Worm (Caenorhabditis elegans) whole organism, L1 larva: Measurements from ENCODE around the gene T10C6.15.
A peak's percentile ranks its signal among the peaks of the same experiment; 100 is the strongest.

ENCODE experiments used
- C16A3.4 ChIP-seq: fragments of 150-350 bp; optimal IDR thresholded peaks from 2 replicates; lab custom pipeline; 2014; ENCODE audit warnings: missing biosample characterization, missing genetic modification characterization
- aly-2 ChIP-seq: fragments of 150-350 bp; optimal IDR thresholded peaks from 2 replicates; lab custom pipeline; 2014; ENCODE audit warnings: missing biosample characterization, missing genetic modification characterization
- blmp-1 ChIP-seq: fragments of 150-350 bp; optimal IDR thresholded peaks from 2 replicates; lab custom pipeline; 2014; ENCODE audit warnings: missing biosample characterization, missing genetic modification characterization
- dpl-1 ChIP-seq, 3 experiments: fragments of 150-350 bp in 2 of 3; sonication (generic microtip) in 1 of 3; optimal IDR thresholded peaks; 2 replicates each; lab custom pipeline; 2014 to 2017; ENCODE audit warnings: missing biosample characterization in 3 of 3, missing genetic modification characterization in 3 of 3, missing genetic modification reagents in 3 of 3
- dsc-1 ChIP-seq: sonication (generic microtip); optimal IDR thresholded peaks from 2 replicates; lab custom pipeline; 2016; ENCODE audit warnings: mild to moderate bottlenecking, missing genetic modification characterization, missing compliant biosample characterization
- efl-1 ChIP-seq, 4 experiments: fragments of 150-350 bp; optimal IDR thresholded peaks in 3 of 4; peaks in 1 of 4; 1 replicate in 1 of 4; 2 replicates in 3 of 4; lab custom pipeline; 2014; ENCODE audit warnings: missing biosample characterization in 2 of 4, missing genetic modification characterization in 2 of 4, missing genetic modification reagents in 2 of 4
- efl-3 ChIP-seq: fragments of 200-800 bp; sonication (Bioruptor generic); optimal IDR thresholded peaks from 2 replicates; lab custom pipeline; 2018; ENCODE audit warnings: mild to moderate bottlenecking, missing genetic modification characterization, missing compliant biosample characterization
- egl-13 ChIP-seq: sonication (generic microtip); optimal IDR thresholded peaks from 2 replicates; lab custom pipeline; 2016; ENCODE audit warnings: missing genotype, missing genetic modification reagents, missing genetic modification characterization, missing compliant biosample characterization
- grh-1 ChIP-seq: fragments of 200-800 bp; sonication (Bioruptor generic); IDR thresholded peaks from 2 replicates; pipeline ENCODE4 v1.3.6; 2022; ENCODE audit warnings: missing genetic modification reagents, missing genetic modification characterization, missing compliant biosample characterization
- hlh-4 ChIP-seq: sonication (generic microtip); optimal IDR thresholded peaks from 2 replicates; lab custom pipeline; 2016; ENCODE audit warnings: mild to moderate bottlenecking, missing genetic modification characterization, missing compliant biosample characterization
- irx-1 ChIP-seq: sonication (generic microtip); optimal IDR thresholded peaks from 2 replicates; lab custom pipeline; 2016; ENCODE audit warnings: missing genetic modification characterization, missing compliant biosample characterization
- lin-14 ChIP-seq: fragments of 200-800 bp; sonication (Bioruptor generic); optimal IDR thresholded peaks from 2 replicates; lab custom pipeline; 2018; ENCODE audit warnings: mild to moderate bottlenecking, missing genetic modification characterization, moderate library complexity, missing compliant biosample characterization
- lin-35 ChIP-seq, 2 experiments: fragments of 150-350 bp; optimal IDR thresholded peaks; 2 replicates each; lab custom pipeline; 2014; ENCODE audit warnings: missing biosample characterization in 2 of 2, missing genetic modification characterization in 2 of 2, missing genetic modification reagents in 2 of 2
- lir-3 ChIP-seq: sonication (generic microtip); optimal IDR thresholded peaks from 2 replicates; lab custom pipeline; 2016; ENCODE audit warnings: mild to moderate bottlenecking, missing genetic modification characterization, moderate library complexity, missing compliant biosample characterization; ENCODE audit not compliant: poor library complexity
- lsy-2 ChIP-seq, 2 experiments: fragments of 150-350 bp; optimal IDR thresholded peaks; 2 replicates each; lab custom pipeline; 2014; ENCODE audit warnings: missing biosample characterization in 2 of 2, missing genetic modification characterization in 2 of 2
- mdl-1 ChIP-seq, 2 experiments: fragments of 150-350 bp; optimal IDR thresholded peaks; 2 replicates each; lab custom pipeline; 2014 to 2017; ENCODE audit warnings: missing biosample characterization in 2 of 2, missing genetic modification characterization in 2 of 2, inconsistent platforms in 1 of 2
- mep-1 ChIP-seq: fragments of 150-350 bp; optimal IDR thresholded peaks from 2 replicates; lab custom pipeline; 2014; ENCODE audit warnings: missing biosample characterization, missing genetic modification characterization
- nhr-19 ChIP-seq: fragments of 200-800 bp; sonication (Bioruptor generic); conservative IDR thresholded peaks from 2 replicates; pipeline ENCODE4 v1.3.6; 2022; ENCODE audit warnings: missing genetic modification characterization, missing compliant biosample characterization
- nhr-20 ChIP-seq: sonication (generic microtip); optimal IDR thresholded peaks from 2 replicates; lab custom pipeline; 2016; ENCODE audit warnings: mild to moderate bottlenecking, missing genetic modification characterization, missing compliant biosample characterization
- nhr-237 ChIP-seq: fragments of 150-350 bp; optimal IDR thresholded peaks from 2 replicates; lab custom pipeline; 2014; ENCODE audit warnings: missing biosample characterization, missing genetic modification characterization
- nhr-47 ChIP-seq: sonication (generic microtip); optimal IDR thresholded peaks from 2 replicates; lab custom pipeline; 2016; ENCODE audit warnings: mild to moderate bottlenecking, missing genetic modification characterization, moderate library complexity, missing compliant biosample characterization
- nhr-71 ChIP-seq: sonication (generic microtip); optimal IDR thresholded peaks from 2 replicates; lab custom pipeline; 2016; ENCODE audit warnings: mild to moderate bottlenecking, missing genetic modification characterization, moderate library complexity, missing compliant biosample characterization
- nhr-85 ChIP-seq: sonication (generic microtip); peaks from one replicate; lab custom pipeline; 2016; ENCODE audit warnings: missing genetic modification characterization, inconsistent platforms, missing compliant biosample characterization
- nhr-90 ChIP-seq: sonication (generic microtip); optimal IDR thresholded peaks from 2 replicates; lab custom pipeline; 2016; ENCODE audit warnings: mild to moderate bottlenecking, missing genetic modification characterization, missing compliant biosample characterization; ENCODE audit not compliant: poor library complexity
- pax-3 ChIP-seq: fragments of 200-800 bp; sonication (Bioruptor generic); optimal IDR thresholded peaks from 2 replicates; lab custom pipeline; 2018; ENCODE audit warnings: mild to moderate bottlenecking, missing genetic modification characterization, moderate library complexity, missing compliant biosample characterization
- rnt-1 ChIP-seq: sonication (generic microtip); optimal IDR thresholded peaks from 2 replicates; lab custom pipeline; 2016; ENCODE audit warnings: mild to moderate bottlenecking, missing genetic modification characterization, moderate library complexity, missing compliant biosample characterization
- snu-23 ChIP-seq: sonication (generic microtip); optimal IDR thresholded peaks from 2 replicates; lab custom pipeline; 2016; ENCODE audit warnings: missing genetic modification characterization, missing compliant biosample characterization
- swsn-7 ChIP-seq: sonication (generic microtip); optimal IDR thresholded peaks from 2 replicates; lab custom pipeline; 2016; ENCODE audit warnings: missing genetic modification characterization, missing compliant biosample characterization
- tbx-2 ChIP-seq: sonication (generic microtip); optimal IDR thresholded peaks from 2 replicates; lab custom pipeline; 2016; ENCODE audit warnings: missing genetic modification characterization, missing compliant biosample characterization
- unc-86 ChIP-seq: sonication (generic microtip); optimal IDR thresholded peaks from 2 replicates; lab custom pipeline; 2016; ENCODE audit warnings: missing genetic modification characterization, missing compliant biosample characterization
- xbp-1 ChIP-seq: sonication (generic microtip); optimal IDR thresholded peaks from 2 replicates; lab custom pipeline; 2016; ENCODE audit warnings: missing genetic modification characterization, missing compliant biosample characterization
- ztf-11 ChIP-seq, 2 experiments: sonication (generic microtip); optimal IDR thresholded peaks; 2 replicates each; lab custom pipeline; 2016 to 2017; ENCODE audit warnings: missing genetic modification characterization in 2 of 2, missing biosample characterization in 1 of 2, missing compliant biosample characterization in 1 of 2
- ztf-4 ChIP-seq: fragments of 150-350 bp; optimal IDR thresholded peaks from 2 replicates; lab custom pipeline; 2014; ENCODE audit warnings: missing biosample characterization, missing genetic modification characterization

The T10C6.15 gene

ce11 chrV:16041925-16042742, 3.6 kb downstream of the T10C6.15 start, which contains the start of the genes his-2 and his-1:
Gene his-2, minus strand, starts transcription at chrV:16042283.
Gene his-1, plus strand, starts transcription at chrV:16042520.
- TF ChIP-seq lin-14 (GFP tag; lab: Kevin White, UChicago) (peak; percentile 11), ztf-11 (tag; optimal IDR thresholded peaks at IDR 0.05; lab: Kevin White, UChicago) (peak in 1 of 2 experiments; percentile 63), nhr-85 (peak; percentile 74), nhr-47 (tag; lab: Kevin White, UChicago) (peak; percentile 11)

ce11 chrV:16041412-16041811, 4.3 kb downstream of the T10C6.15 start:
- TF ChIP-seq nhr-85 (peak; percentile 80), hlh-4 (no peak), nhr-71 (tag; lab: Kevin White, UChicago) (peak; percentile 23), egl-13 (tag; lab: Kevin White, UChicago) (no peak), dsc-1 (tag; lab: Kevin White, UChicago) (no peak), aly-2 (tag; lab: Kevin White, UChicago) (no peak), irx-1 (tag; lab: Kevin White, UChicago) (no peak), mep-1 (tag; lab: Kevin White, UChicago) (peak; percentile 1), efl-1 (optimal IDR thresholded peaks at IDR 0.05; lab: Kevin White, UChicago) (peak in 1 of 2 experiments; percentile 10), efl-1 (GFP tag; optimal IDR thresholded peaks at IDR 0.05 in 1 of 2; lab: Kevin White, UChicago) (no peak), pax-3 (tag; lab: Kevin White, UChicago) (no peak), mdl-1 (tag; optimal IDR thresholded peaks at IDR 0.05; lab: Kevin White, UChicago) (no peak), xbp-1 (tag; lab: Kevin White, UChicago) (peak; percentile 23), lsy-2 (tag; optimal IDR thresholded peaks at IDR 0.05; lab: Kevin White, UChicago) (peak in 1 of 2 experiments; percentile 19), nhr-90 (tag; lab: Kevin White, UChicago) (peak; percentile 2), lir-3 (tag; lab: Kevin White, UChicago) (no peak), lin-14 (GFP tag; lab: Kevin White, UChicago) (peak; percentile 3), dpl-1 (GFP tag; optimal IDR thresholded peaks at IDR 0.05; lab: Kevin White, UChicago) (peak; percentile 18 to 35 (median 19)), nhr-237 (tag; lab: Kevin White, UChicago) (no peak)

ce11 chrV:16040140-16040827, 5.5 kb downstream of the T10C6.15 start, which contains the start of the genes his-4 and his-3:
Gene his-4, minus strand, starts transcription at chrV:16040515.
Gene his-3, plus strand, starts transcription at chrV:16040808.
- TF ChIP-seq swsn-7 (peak; percentile 76), nhr-90 (tag; lab: Kevin White, UChicago) (peak; percentile 76), rnt-1 (peak; percentile 27), ztf-11 (tag; optimal IDR thresholded peaks at IDR 0.05; lab: Kevin White, UChicago) (peak in 1 of 2 experiments; percentile 92), ztf-4 (peak; percentile 35), C16A3.4 (peak; percentile 15), mep-1 (tag; lab: Kevin White, UChicago) (peak; percentile 30), blmp-1 (tag; lab: Kevin White, UChicago) (peak; percentile 15), nhr-20 (tag; lab: Kevin White, UChicago) (peak; percentile 69), unc-86 (tag; lab: Kevin White, UChicago) (peak; percentile 43), nhr-47 (tag; lab: Kevin White, UChicago) (peak; percentile 56), xbp-1 (tag; lab: Kevin White, UChicago) (peak; percentile 38), efl-3 (GFP tag; lab: Kevin White, UChicago) (peak; percentile 60), nhr-85 (peak; percentile 90), lin-14 (GFP tag; lab: Kevin White, UChicago) (peak; percentile 79), tbx-2 (tag; lab: Kevin White, UChicago) (peak; percentile 20), dpl-1 (GFP tag; optimal IDR thresholded peaks at IDR 0.05; lab: Kevin White, UChicago) (peak in 1 of 3 experiments; percentile 23), nhr-71 (tag; lab: Kevin White, UChicago) (peak; percentile 69), nhr-19 (peak; percentile 18; the same call in 1 of the 2 replicates), lin-35 (GFP tag; optimal IDR thresholded peaks at IDR 0.05; lab: Kevin White, UChicago) (peak in 1 of 2 experiments; percentile 7), grh-1 (peak; percentile 78), efl-1 (optimal IDR thresholded peaks at IDR 0.05; lab: Kevin White, UChicago) (peak; percentile 25 to 52), efl-1 (GFP tag; optimal IDR thresholded peaks at IDR 0.05 in 1 of 2; lab: Kevin White, UChicago) (peak in 1 of 2 experiments; percentile 29), snu-23 (GFP tag; lab: Kevin White, UChicago) (peak; percentile 54)
